Worm (Caenorhabditis elegans) whole organism, L2 larva: ENCODE results near the gene pld-1.

ENCODE experiments used
- C34F6.9 ChIP-seq: fragments of 150-350 bp; optimal IDR thresholded peaks from 2 replicates; lab custom pipeline; 2014; ENCODE audit warnings: missing biosample characterization, missing genetic modification characterization
- F13H6.1 ChIP-seq: sonication (generic microtip); optimal IDR thresholded peaks from 2 replicates; lab custom pipeline; 2016; ENCODE audit warnings: missing genetic modification characterization, missing compliant biosample characterization
- R02D3.7 ChIP-seq: fragments of 150-350 bp; optimal IDR thresholded peaks from 2 replicates; lab custom pipeline; 2014; ENCODE audit warnings: missing biosample characterization, missing genetic modification characterization
- Y55F3AM.14 ChIP-seq: fragments of 200-800 bp; sonication (Bioruptor generic); optimal IDR thresholded peaks from 2 replicates; lab custom pipeline; 2018; ENCODE audit warnings: mild to moderate bottlenecking, missing genetic modification characterization, missing compliant biosample characterization
- ZK546.5 ChIP-seq: sonication (generic microtip); optimal IDR thresholded peaks from 2 replicates; lab custom pipeline; 2017; ENCODE audit warnings: missing biosample characterization, missing genetic modification characterization
- alr-1 ChIP-seq: fragments of 150-350 bp; optimal IDR thresholded peaks from 2 replicates; lab custom pipeline; 2014; ENCODE audit warnings: missing biosample characterization, missing genetic modification characterization
- aly-2 ChIP-seq: fragments of 150-350 bp; optimal IDR thresholded peaks from 2 replicates; lab custom pipeline; 2014; ENCODE audit warnings: missing biosample characterization, missing genetic modification characterization
- ama-1 ChIP-seq: fragments of 150-350 bp; optimal IDR thresholded peaks from 2 replicates; lab custom pipeline; 2018; ENCODE audit warnings: inconsistent platforms
- blmp-1 ChIP-seq: sonication (generic microtip); optimal IDR thresholded peaks from 2 replicates; lab custom pipeline; 2017; ENCODE audit warnings: missing genetic modification characterization, mild to moderate bottlenecking, missing compliant biosample characterization, antibody characterized with exemption, moderate library complexity; ENCODE audit not compliant: insufficient read depth
- ceh-16 ChIP-seq: fragments of 150-350 bp; optimal IDR thresholded peaks from 2 replicates; lab custom pipeline; 2014; ENCODE audit warnings: missing biosample characterization, missing genetic modification characterization
- ceh-82 ChIP-seq: fragments of 150-350 bp; optimal IDR thresholded peaks from 2 replicates; lab custom pipeline; 2014; ENCODE audit warnings: missing biosample characterization, missing genetic modification characterization
- crh-2 ChIP-seq: sonication (generic microtip); optimal IDR thresholded peaks from 2 replicates; lab custom pipeline; 2017; ENCODE audit warnings: missing biosample characterization, missing genetic modification characterization
- dmd-4 ChIP-seq: sonication (generic microtip); optimal IDR thresholded peaks from 2 replicates; lab custom pipeline; 2017; ENCODE audit warnings: missing biosample characterization, missing genetic modification characterization
- egl-27 ChIP-seq: sonication (generic microtip); optimal IDR thresholded peaks from 3 replicates; lab custom pipeline; 2017; ENCODE audit warnings: missing biosample characterization, missing genetic modification reagents, missing genetic modification characterization
- elt-1 ChIP-seq: fragments of 150-350 bp; optimal IDR thresholded peaks from 2 replicates; lab custom pipeline; 2014; ENCODE audit warnings: missing biosample characterization, missing genetic modification characterization
- elt-3 ChIP-seq: sonication (generic microtip); optimal IDR thresholded peaks from 2 replicates; lab custom pipeline; 2017; ENCODE audit warnings: missing biosample characterization, missing genetic modification characterization
- fos-1 ChIP-seq: fragments of 150-350 bp; optimal IDR thresholded peaks from 2 replicates; lab custom pipeline; 2014; ENCODE audit warnings: missing biosample characterization, missing genetic modification characterization
- gmeb-1 ChIP-seq: fragments of 150-350 bp; optimal IDR thresholded peaks from 2 replicates; lab custom pipeline; 2014; ENCODE audit warnings: missing biosample characterization, missing genetic modification characterization
- lin-11 ChIP-seq: fragments of 150-350 bp; sonication (generic microtip); optimal IDR thresholded peaks from 2 replicates; lab custom pipeline; 2014; ENCODE audit warnings: missing biosample characterization, missing genetic modification characterization, inconsistent platforms, mixed read lengths
- lin-13 ChIP-seq: fragments of 150-350 bp; optimal IDR thresholded peaks from 2 replicates; lab custom pipeline; 2014; ENCODE audit warnings: missing biosample characterization, missing genetic modification reagents, missing genetic modification characterization
- lin-39 ChIP-seq: fragments of 150-350 bp; optimal IDR thresholded peaks from 2 replicates; lab custom pipeline; 2014; ENCODE audit warnings: missing biosample characterization, missing genetic modification reagents, missing genetic modification characterization
- lsy-2 ChIP-seq, 2 experiments: fragments of 150-350 bp in 1 of 2; sonication (generic microtip) in 1 of 2; optimal IDR thresholded peaks; 2 replicates each; lab custom pipeline; 2014 to 2017; ENCODE audit warnings: missing biosample characterization in 2 of 2, missing genetic modification characterization in 2 of 2
- mab-5 ChIP-seq: fragments of 150-350 bp; optimal IDR thresholded peaks from 2 replicates; lab custom pipeline; 2014; ENCODE audit warnings: missing biosample characterization, missing genetic modification characterization
- mbf-1 ChIP-seq: sonication (generic microtip); optimal IDR thresholded peaks from 2 replicates; lab custom pipeline; 2017; ENCODE audit warnings: missing biosample characterization, missing genetic modification characterization
- mdl-1 ChIP-seq, 2 experiments: fragments of 150-350 bp in 1 of 2; sonication (generic microtip) in 1 of 2; optimal IDR thresholded peaks; 2 replicates each; lab custom pipeline; 2017; ENCODE audit warnings: missing biosample characterization in 2 of 2, missing genetic modification characterization in 2 of 2
- nhr-10 ChIP-seq: sonication (generic microtip); optimal IDR thresholded peaks from 2 replicates; lab custom pipeline; 2017; ENCODE audit warnings: missing biosample characterization, missing genetic modification characterization
- nhr-11 ChIP-seq: fragments of 150-350 bp; optimal IDR thresholded peaks from 2 replicates; lab custom pipeline; 2014; ENCODE audit warnings: missing biosample characterization, missing genetic modification characterization
- nhr-12 ChIP-seq: fragments of 150-350 bp; optimal IDR thresholded peaks from 2 replicates; lab custom pipeline; 2014; ENCODE audit warnings: missing biosample characterization, missing genetic modification characterization
- nhr-129 ChIP-seq: fragments of 150-350 bp; optimal IDR thresholded peaks from 2 replicates; lab custom pipeline; 2014; ENCODE audit warnings: missing biosample characterization, missing genetic modification characterization
- nhr-21 ChIP-seq: fragments of 150-350 bp; optimal IDR thresholded peaks from 2 replicates; lab custom pipeline; 2014; ENCODE audit warnings: missing biosample characterization, missing genetic modification characterization
- nhr-23 ChIP-seq: fragments of 150-350 bp; optimal IDR thresholded peaks from 2 replicates; lab custom pipeline; 2014; ENCODE audit warnings: missing biosample characterization, missing genetic modification reagents, missing genetic modification characterization
- nhr-237 ChIP-seq: fragments of 150-350 bp; optimal IDR thresholded peaks from 2 replicates; lab custom pipeline; 2014; ENCODE audit warnings: missing biosample characterization, missing genetic modification characterization
- nhr-25 ChIP-seq: fragments of 150-350 bp; sonication (generic microtip); optimal IDR thresholded peaks from 3 replicates; lab custom pipeline; 2014; ENCODE audit warnings: missing biosample characterization, missing genetic modification characterization
- nhr-6 ChIP-seq: fragments of 150-350 bp; optimal IDR thresholded peaks from 2 replicates; lab custom pipeline; 2014; ENCODE audit warnings: missing biosample characterization, missing genetic modification characterization
- nhr-77 ChIP-seq: fragments of 150-350 bp; optimal IDR thresholded peaks from 2 replicates; lab custom pipeline; 2014; ENCODE audit warnings: missing biosample characterization, missing genetic modification characterization
- peb-1 ChIP-seq: fragments of 150-350 bp; optimal IDR thresholded peaks from 2 replicates; lab custom pipeline; 2014; ENCODE audit warnings: missing biosample characterization, missing genetic modification characterization
- sem-4 ChIP-seq: fragments of 150-350 bp; optimal IDR thresholded peaks from 2 replicates; lab custom pipeline; 2014; ENCODE audit warnings: missing biosample characterization, missing genetic modification reagents, missing genetic modification characterization
- skn-1 ChIP-seq: sonication (generic microtip); optimal IDR thresholded peaks from 2 replicates; lab custom pipeline; 2017; ENCODE audit warnings: missing biosample characterization, missing genetic modification characterization
- sma-3 ChIP-seq: sonication (generic microtip); optimal IDR thresholded peaks from 2 replicates; lab custom pipeline; 2016; ENCODE audit warnings: missing genetic modification reagents, missing genetic modification characterization, missing compliant biosample characterization
- sma-9 ChIP-seq, 2 experiments: fragments of 150-350 bp in 1 of 2; sonication (generic microtip) in 1 of 2; optimal IDR thresholded peaks; 2 replicates each; lab custom pipeline; 2014 to 2016; ENCODE audit warnings: missing genetic modification characterization in 2 of 2, mild to moderate bottlenecking in 1 of 2, missing biosample characterization in 1 of 2, missing compliant biosample characterization in 1 of 2, missing genetic modification reagents in 1 of 2, moderate library complexity in 1 of 2
- snpc-4 ChIP-seq: fragments of 150-350 bp; optimal IDR thresholded peaks from 2 replicates; lab custom pipeline; 2014; ENCODE audit warnings: missing biosample characterization, missing genetic modification characterization
- unc-39 ChIP-seq: fragments of 150-350 bp; optimal IDR thresholded peaks from 2 replicates; lab custom pipeline; 2014; ENCODE audit warnings: missing biosample characterization, missing genetic modification characterization
- unc-55 ChIP-seq: fragments of 150-350 bp; sonication (generic microtip); optimal IDR thresholded peaks from 3 replicates; lab custom pipeline; 2014; ENCODE audit warnings: missing biosample characterization, missing genetic modification reagents, missing genetic modification characterization
- unc-62 ChIP-seq: fragments of 150-350 bp; optimal IDR thresholded peaks from 2 replicates; lab custom pipeline; 2014; ENCODE audit warnings: missing biosample characterization, missing genetic modification reagents, missing genetic modification characterization
- zag-1 ChIP-seq: fragments of 150-350 bp; optimal IDR thresholded peaks from 2 replicates; lab custom pipeline; 2014; ENCODE audit warnings: missing biosample characterization, missing genetic modification characterization
- ztf-1 ChIP-seq: fragments of 200-800 bp; sonication (Bioruptor generic); conservative IDR thresholded peaks from 2 replicates; pipeline ENCODE4 v1.3.6; 2022; ENCODE audit warnings: missing genetic modification characterization, missing compliant biosample characterization
- ztf-11 ChIP-seq: sonication (generic microtip); optimal IDR thresholded peaks from 2 replicates; lab custom pipeline; 2017; ENCODE audit warnings: missing biosample characterization, missing genetic modification characterization
- ztf-4 ChIP-seq: fragments of 150-350 bp; optimal IDR thresholded peaks from 2 replicates; lab custom pipeline; 2014; ENCODE audit warnings: missing biosample characterization, missing genetic modification characterization

Gene pld-1

ce11 chrII:5066967-5067366, 24.5 kb downstream of the pld-1 start:
- TF ChIP-seq R02D3.7 (tag; lab: Kevin White, UChicago) (no peak), nhr-237 (tag; lab: Kevin White, UChicago) (no peak), ZK546.5 (no peak), Y55F3AM.14 (GFP tag; lab: Kevin White, UChicago) (no peak), nhr-6 (no peak), ceh-82 (tag; lab: Kevin White, UChicago) (no peak), lin-39 (tag; lab: Kevin White, UChicago) (no peak), nhr-12 (no peak), crh-2 (tag; lab: Kevin White, UChicago) (no peak), blmp-1 (no peak), mab-5 (tag; lab: Kevin White, UChicago) (no peak), mbf-1 (tag; lab: Kevin White, UChicago) (no peak), ztf-11 (no peak), fos-1 (no peak), gmeb-1 (tag; lab: Kevin White, UChicago) (no peak), ztf-4 (no peak)

- no peak for TF ChIP-seq zag-1 (tag; lab: Kevin White, UChicago)
- no peak for TF ChIP-seq unc-62 (GFP tag; lab: Kevin White, UChicago)
- peak; percentile 40 for TF ChIP-seq fos-1
- no peak for TF ChIP-seq ZK546.5
- TF ChIP-seq R02D3.7 (tag; lab: Kevin White, UChicago) = no peak
- TF ChIP-seq aly-2 (tag; lab: Kevin White, UChicago) = no peak
- no peak for TF ChIP-seq ceh-82 (tag; lab: Kevin White, UChicago)
- TF ChIP-seq nhr-23 (tag; lab: Kevin White, UChicago) = no peak
- TF ChIP-seq ztf-4 = no peak
- TF ChIP-seq sma-9 (GFP tag; optimal IDR thresholded peaks at IDR 0.05; lab: Kevin White, UChicago) = peak; percentile 62
- no peak for TF ChIP-seq sma-9 (tag; optimal IDR thresholded peaks at IDR 0.05; lab: Kevin White, UChicago)
- peak; percentile 94 for TF ChIP-seq unc-55 (GFP tag; lab: Kevin White, UChicago)
- peak; percentile 78 for TF ChIP-seq nhr-129 (tag; lab: Kevin White, UChicago)
- TF ChIP-seq nhr-11 (tag; lab: Kevin White, UChicago) = no peak
- no peak for TF ChIP-seq elt-3
- TF ChIP-seq mbf-1 (tag; lab: Kevin White, UChicago) = no peak
- TF ChIP-seq nhr-12 = no peak
- TF ChIP-seq Y55F3AM.14 (GFP tag; lab: Kevin White, UChicago) = no peak
- TF ChIP-seq sma-3 = peak; percentile 69
- TF ChIP-seq crh-2 (tag; lab: Kevin White, UChicago) = peak; percentile 77
- no peak for TF ChIP-seq ztf-1 (GFP tag; lab: Robert Waterston, UW)
- TF ChIP-seq mdl-1 (tag; optimal IDR thresholded peaks at IDR 0.05; lab: Kevin White, UChicago) = no peak
- TF ChIP-seq nhr-77 (tag; lab: Kevin White, UChicago) = no peak
- TF ChIP-seq alr-1 (tag; lab: Kevin White, UChicago) = no peak
- TF ChIP-seq snpc-4 (tag; lab: Kevin White, UChicago) = peak; percentile 82
- peak; percentile 78 for TF ChIP-seq lin-13
- TF ChIP-seq nhr-21 (tag; lab: Kevin White, UChicago) = peak; percentile 28
- no peak for TF ChIP-seq ceh-16 (tag; lab: Kevin White, UChicago)
- TF ChIP-seq unc-39 (tag; lab: Kevin White, UChicago) = no peak
- no peak for TF ChIP-seq ztf-11
- peak; percentile 9 for TF ChIP-seq blmp-1
- no peak for TF ChIP-seq peb-1 (tag; lab: Kevin White, UChicago)
- TF ChIP-seq mab-5 (tag; lab: Kevin White, UChicago) = no peak
- no peak for TF ChIP-seq elt-1
- no peak for TF ChIP-seq nhr-25 (tag; lab: Kevin White, UChicago)
- TF ChIP-seq nhr-10 (tag; lab: Kevin White, UChicago) = no peak
- TF ChIP-seq skn-1 (tag; lab: Kevin White, UChicago) = no peak
- TF ChIP-seq egl-27 (tag; lab: Kevin White, UChicago) = no peak
- no peak for TF ChIP-seq nhr-237 (tag; lab: Kevin White, UChicago)
- no peak for TF ChIP-seq nhr-6
- no peak for TF ChIP-seq ama-1 (lab: Kevin White, UChicago)
- no peak for TF ChIP-seq F13H6.1 (tag; lab: Kevin White, UChicago)
- TF ChIP-seq lin-39 (tag; lab: Kevin White, UChicago) = no peak
- no peak for TF ChIP-seq dmd-4 (tag; lab: Kevin White, UChicago)
- TF ChIP-seq sem-4 = no peak
- peak; percentile 80 for TF ChIP-seq gmeb-1 (tag; lab: Kevin White, UChicago)
- peak; percentile 50 to 88 for TF ChIP-seq lsy-2 (tag; optimal IDR thresholded peaks at IDR 0.05; lab: Kevin White, UChicago)
- peak; percentile 83 for TF ChIP-seq C34F6.9 (tag; lab: Kevin White, UChicago)
- peak; percentile 10 for TF ChIP-seq lin-11 (tag; lab: Kevin White, UChicago)
Measured at ce11 chrII:5061794-5062368, 29.6 kb downstream of the pld-1 start, which contains the start of gene smc-5. smc-5 (plus strand) TSS chrII:5062125.
